Worm (Caenorhabditis elegans): ENCODE results near the gene C30G4.2.

DNA sequence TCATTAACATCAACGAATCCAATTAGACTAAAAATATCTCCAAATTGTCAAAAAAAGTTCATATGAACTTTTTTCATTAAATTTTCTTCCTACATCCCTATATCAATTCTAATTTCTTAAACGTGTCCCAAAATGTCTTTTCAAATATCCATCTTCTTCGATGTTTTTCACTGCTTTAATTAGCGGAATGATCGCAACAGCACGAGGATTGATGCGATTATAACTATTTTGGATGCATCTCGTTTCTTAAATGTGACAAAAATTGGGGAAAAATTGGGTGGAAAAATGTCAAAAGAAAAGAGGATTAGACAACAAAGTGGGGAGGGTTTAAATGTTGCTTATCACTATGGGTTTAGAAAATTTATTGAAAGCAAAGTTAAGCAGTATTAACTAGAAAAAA lies 11.2 kb downstream of the C30G4.2 start:
- TF ChIP-seq W03F9.2 (tag; optimal IDR thresholded peaks at IDR 0.05) (no peak), him-1 (tag; optimal IDR thresholded peaks at IDR 0.05) (no peak), dao-5 (tag; optimal IDR thresholded peaks at IDR 0.05) (no peak)

Data from whole organism, L4/young adult.